Worm (Caenorhabditis elegans) whole organism, L2 larva: ENCODE data around the gene K12H6.10.

Experiments
- ama-1 ChIP-seq: fragments of 150-350 bp; optimal IDR thresholded peaks from 2 replicates; lab custom pipeline; 2018; ENCODE audit warnings: inconsistent platforms
- ceh-82 ChIP-seq: fragments of 150-350 bp; optimal IDR thresholded peaks from 2 replicates; lab custom pipeline; 2014; ENCODE audit warnings: missing biosample characterization, missing genetic modification characterization
- nhr-11 ChIP-seq: fragments of 150-350 bp; optimal IDR thresholded peaks from 2 replicates; lab custom pipeline; 2014; ENCODE audit warnings: missing biosample characterization, missing genetic modification characterization
- nhr-23 ChIP-seq: fragments of 150-350 bp; optimal IDR thresholded peaks from 2 replicates; lab custom pipeline; 2014; ENCODE audit warnings: missing biosample characterization, missing genetic modification reagents, missing genetic modification characterization
- nhr-25 ChIP-seq: fragments of 150-350 bp; sonication (generic microtip); optimal IDR thresholded peaks from 3 replicates; lab custom pipeline; 2014; ENCODE audit warnings: missing biosample characterization, missing genetic modification characterization
- nhr-6 ChIP-seq: fragments of 150-350 bp; optimal IDR thresholded peaks from 2 replicates; lab custom pipeline; 2014; ENCODE audit warnings: missing biosample characterization, missing genetic modification characterization
- nhr-77 ChIP-seq: fragments of 150-350 bp; optimal IDR thresholded peaks from 2 replicates; lab custom pipeline; 2014; ENCODE audit warnings: missing biosample characterization, missing genetic modification characterization
- peb-1 ChIP-seq: fragments of 150-350 bp; optimal IDR thresholded peaks from 2 replicates; lab custom pipeline; 2014; ENCODE audit warnings: missing biosample characterization, missing genetic modification characterization
- skn-1 ChIP-seq: sonication (generic microtip); optimal IDR thresholded peaks from 2 replicates; lab custom pipeline; 2017; ENCODE audit warnings: missing biosample characterization, missing genetic modification characterization
- ztf-11 ChIP-seq: sonication (generic microtip); optimal IDR thresholded peaks from 2 replicates; lab custom pipeline; 2017; ENCODE audit warnings: missing biosample characterization, missing genetic modification characterization

- TF ChIP-seq ama-1 (lab: Kevin White, UChicago), result no peak
- no peak for TF ChIP-seq nhr-25 (tag; lab: Kevin White, UChicago)
- TF ChIP-seq peb-1 (tag; lab: Kevin White, UChicago), result no peak
- TF ChIP-seq nhr-6 (tag; lab: Kevin White, UChicago), result no peak
- TF ChIP-seq nhr-23 (tag; lab: Kevin White, UChicago), result no peak
- no peak for TF ChIP-seq nhr-77 (tag; lab: Kevin White, UChicago)
- TF ChIP-seq skn-1 (tag; lab: Kevin White, UChicago), result no peak
- TF ChIP-seq ztf-11 (tag; lab: Kevin White, UChicago), result no peak
- no peak for TF ChIP-seq ceh-82
- no peak for TF ChIP-seq nhr-11 (tag; lab: Kevin White, UChicago)
These were observed 39.3 kb upstream of the K12H6.10 start for ce11 chrII:2783380-2783779.
